Worm (Caenorhabditis elegans): ENCODE data around the gene T26E4.10.

DNA sequence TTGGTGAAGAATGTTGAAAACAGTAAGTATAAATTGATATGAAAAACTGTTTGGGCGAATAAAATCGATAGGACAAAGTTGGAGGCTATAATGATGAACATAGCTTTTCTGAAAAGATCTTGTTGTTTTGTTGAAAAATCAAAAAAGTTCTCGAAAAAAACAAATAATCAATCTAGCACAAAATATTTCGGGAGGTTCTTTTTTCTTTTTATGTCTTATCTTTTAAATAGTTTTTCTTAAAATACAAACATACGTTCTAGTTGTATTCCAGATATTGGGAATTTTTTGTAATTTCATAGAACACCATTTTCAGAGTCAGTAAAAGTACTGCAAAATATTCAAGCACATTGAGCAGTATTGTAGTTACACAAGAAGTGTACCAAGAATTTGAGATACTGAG, 31.9 kb upstream of the T26E4.10 start, which contains the start of gene srbc-55:
- TF ChIP-seq ceh-13 (GFP tag; optimal IDR thresholded peaks at IDR 0.05) (no peak), tbx-37 (GFP tag; conservative IDR thresholded peaks at IDR 0.05) (no peak), flt-1 (GFP tag; IDR thresholded peaks at IDR 0.05) (no peak), ama-1 (optimal IDR thresholded peaks at IDR 0.05) (no peak), hmbx-1 (tag; optimal IDR thresholded peaks at IDR 0.05) (no peak), F13C5.2 (tag; optimal IDR thresholded peaks at IDR 0.05) (no peak), ceh-36 (tag; optimal IDR thresholded peaks at IDR 0.05) (no peak)
